Fruit fly (Drosophila melanogaster) whole organism, embryonic: ENCODE data around the gene CG9837.
A peak's percentile ranks its signal among the peaks of the same experiment; 100 is the strongest.

Experiments
- Awh ChIP-seq: fragments of 200-800 bp; sonication (Bioruptor generic); IDR thresholded peaks from 2 replicates; pipeline ENCODE4, ENCODE4 v1.3.6; 2022; ENCODE audit warnings: missing biosample characterization, missing genetic modification characterization
- Bteb2 ChIP-seq: fragments of 200-800 bp; sonication (Bioruptor generic); optimal IDR thresholded peaks from 2 replicates; lab custom pipeline; 2016; ENCODE audit warnings: missing biosample characterization, missing genetic modification characterization
- CG10462 ChIP-seq: fragments of 200-800 bp; sonication (Bioruptor generic); optimal IDR thresholded peaks from 2 replicates; lab custom pipeline; 2016; ENCODE audit warnings: missing biosample characterization, missing genetic modification characterization
- CG12659 ChIP-seq: fragments of 200-800 bp; sonication (Bioruptor generic); optimal IDR thresholded peaks from 3 replicates; lab custom pipeline; 2017; ENCODE audit warnings: mild to moderate bottlenecking, missing biosample characterization, missing genetic modification reagents, missing genetic modification characterization
- CG14667 ChIP-seq: fragments of 200-800 bp; sonication (Bioruptor generic); IDR thresholded peaks from 2 replicates; pipeline ENCODE4 v1.3.6; 2022; ENCODE audit warnings: missing biosample characterization, missing genetic modification characterization
- CG14860 ChIP-seq: fragments of 200-800 bp; sonication (Bioruptor generic); IDR thresholded peaks from 3 replicates; pipeline ENCODE4 v1.3.6; 2022; ENCODE audit warnings: missing biosample characterization, missing genetic modification characterization; ENCODE audit not compliant: partially characterized antibody
- CG18599 ChIP-seq: fragments of 200-800 bp; sonication (Bioruptor generic); optimal IDR thresholded peaks from 3 replicates; lab custom pipeline; 2017; ENCODE audit warnings: missing biosample characterization, missing genetic modification characterization, mild to moderate bottlenecking, moderate library complexity, missing genetic modification reagents
- CG30020 ChIP-seq: fragments of 200-800 bp; optimal IDR thresholded peaks from 2 replicates; lab custom pipeline; 2019; ENCODE audit warnings: missing biosample characterization, mild to moderate bottlenecking, missing genetic modification characterization, moderate library complexity
- CG3065 ChIP-seq: fragments of 200-800 bp; sonication (Bioruptor generic); optimal IDR thresholded peaks from 2 replicates; lab custom pipeline; 2016; ENCODE audit warnings: missing biosample characterization, missing genetic modification characterization
- CG31365 ChIP-seq: fragments of 200-800 bp; sonication (Bioruptor generic); optimal IDR thresholded peaks from 2 replicates; lab custom pipeline; 2018; ENCODE audit warnings: missing biosample characterization, mild to moderate bottlenecking, missing genetic modification characterization
- CG31388 ChIP-seq: fragments of 200-800 bp; sonication (Bioruptor generic); optimal IDR thresholded peaks from 2 replicates; lab custom pipeline; 2016; ENCODE audit warnings: missing biosample characterization, missing genetic modification characterization
- CG34376 ChIP-seq: fragments of 200-800 bp; sonication (Bioruptor generic); optimal IDR thresholded peaks from 2 replicates; lab custom pipeline; 2018; ENCODE audit warnings: missing biosample characterization, mild to moderate bottlenecking, missing genetic modification characterization
- CG3838 ChIP-seq: fragments of 200-800 bp; sonication (Bioruptor generic); optimal IDR thresholded peaks from 3 replicates; lab custom pipeline; 2016; ENCODE audit warnings: missing biosample characterization, missing genetic modification characterization
- CG7271 ChIP-seq: fragments of 200-800 bp; sonication (Bioruptor generic); optimal IDR thresholded peaks from 2 replicates; lab custom pipeline; 2018; ENCODE audit warnings: missing biosample characterization, mild to moderate bottlenecking, missing genetic modification characterization, moderate library complexity
- CG7556 ChIP-seq: fragments of 200-800 bp; sonication (Bioruptor generic); optimal IDR thresholded peaks from 2 replicates; lab custom pipeline; 2017; ENCODE audit warnings: missing biosample characterization, mild to moderate bottlenecking, missing genetic modification characterization
- CG7839 ChIP-seq: fragments of 200-800 bp; sonication (Bioruptor generic); optimal IDR thresholded peaks from 3 replicates; lab custom pipeline; 2018; ENCODE audit warnings: missing biosample characterization, mild to moderate bottlenecking, missing genetic modification characterization, moderate library complexity
- Dll ChIP-seq: fragments of 200-800 bp; sonication (Bioruptor generic); IDR thresholded peaks from 4 replicates; pipeline ENCODE4 v1.3.6; 2022; ENCODE audit warnings: missing biosample characterization, missing genetic modification characterization; ENCODE audit not compliant: partially characterized antibody
- Eip74EF ChIP-seq, 2 experiments: fragments of 200-800 bp in 1 of 2; fragments of >200 bp in 1 of 2; sonication (Bioruptor generic) in 1 of 2; optimal IDR thresholded peaks; 2 replicates each; lab custom pipeline; 2017 to 2019; ENCODE audit warnings: missing biosample characterization in 2 of 2, missing genetic modification characterization in 2 of 2, mild to moderate bottlenecking in 1 of 2, moderate library complexity in 1 of 2
- Ets97D ChIP-seq: fragments of 200-800 bp; sonication (Bioruptor generic); optimal IDR thresholded peaks from 3 replicates; lab custom pipeline; 2016; ENCODE audit warnings: missing biosample characterization, missing genetic modification characterization
- H2.0 ChIP-seq: fragments of 200-800 bp; sonication (Bioruptor generic); IDR thresholded peaks from 2 replicates; pipeline ENCODE4 v1.3.6; 2022; ENCODE audit warnings: missing biosample characterization, missing genetic modification characterization
- HLH4C ChIP-seq: fragments of 200-800 bp; sonication (Bioruptor generic); IDR thresholded peaks from 3 replicates; pipeline ENCODE4 v1.3.6; 2022; ENCODE audit warnings: missing biosample characterization, missing genetic modification characterization; ENCODE audit not compliant: partially characterized antibody
- HLH54F ChIP-seq: fragments of 200-800 bp; sonication (Bioruptor generic); optimal IDR thresholded peaks from 3 replicates; lab custom pipeline; 2016; ENCODE audit warnings: missing biosample characterization, missing genetic modification characterization
- HmgZ ChIP-seq: fragments of 200-800 bp; sonication (Bioruptor generic); optimal IDR thresholded peaks from 2 replicates; lab custom pipeline; 2018; ENCODE audit warnings: missing biosample characterization, mild to moderate bottlenecking, missing genetic modification characterization
- al ChIP-seq: fragments of 200-800 bp; sonication (Bioruptor generic); IDR thresholded peaks from 2 replicates; pipeline ENCODE4 v1.3.6; 2022; ENCODE audit warnings: missing biosample characterization, missing genetic modification characterization
- ato ChIP-seq: fragments of 200-800 bp; sonication (Bioruptor generic); IDR thresholded peaks from 2 replicates; pipeline ENCODE4 v1.3.6; 2022; ENCODE audit warnings: missing biosample characterization, missing genetic modification characterization; ENCODE audit not compliant: partially characterized antibody
- bowl ChIP-seq: fragments of 200-800 bp; sonication (Bioruptor generic); IDR thresholded peaks from 2 replicates; pipeline ENCODE4 v1.3.6; 2022; ENCODE audit warnings: missing biosample characterization, missing genetic modification characterization
- br ChIP-seq: fragments of >200 bp; optimal IDR thresholded peaks from 2 replicates; lab custom pipeline; 2017
- bsh ChIP-seq, 2 experiments: fragments of 200-800 bp; sonication (Bioruptor generic); optimal IDR thresholded peaks; 2 replicates each; lab custom pipeline; 2017 to 2018; ENCODE audit warnings: mild to moderate bottlenecking in 2 of 2, missing biosample characterization in 2 of 2, missing genetic modification characterization in 2 of 2, moderate library complexity in 1 of 2
- chinmo ChIP-seq: fragments of 200-800 bp; sonication (Bioruptor generic); IDR thresholded peaks from 4 replicates; pipeline ENCODE4 v1.3.6; 2022; ENCODE audit warnings: missing biosample characterization, missing genetic modification characterization; ENCODE audit not compliant: partially characterized antibody
- crp ChIP-seq, 2 experiments: fragments of 200-800 bp; sonication (Bioruptor generic); optimal IDR thresholded peaks; 2 replicates in 1 of 2; 3 replicates in 1 of 2; lab custom pipeline; 2017; ENCODE audit warnings: missing biosample characterization in 2 of 2, missing genetic modification characterization in 2 of 2, mild to moderate bottlenecking in 1 of 2, moderate library complexity in 1 of 2
- cwo ChIP-seq: fragments of 200-800 bp; sonication (Bioruptor generic); optimal IDR thresholded peaks from 3 replicates; lab custom pipeline; 2017; ENCODE audit warnings: missing biosample characterization, missing genetic modification characterization, mild to moderate bottlenecking, moderate library complexity, missing genetic modification reagents
- esg ChIP-seq: fragments of 200-800 bp; sonication (Bioruptor generic); conservative IDR thresholded peaks from 2 replicates; pipeline ENCODE4 v1.3.6; 2022; ENCODE audit warnings: missing biosample characterization, missing genetic modification characterization
- eve ChIP-seq, 2 experiments: fragments of >200 bp; optimal IDR thresholded peaks; 2 replicates each; lab custom pipeline; 2017; ENCODE audit warnings: missing biosample characterization in 2 of 2, missing genetic modification characterization in 2 of 2
- ewg ChIP-seq: fragments of 200-800 bp; sonication (Bioruptor generic); optimal IDR thresholded peaks from 3 replicates; lab custom pipeline; 2017; ENCODE audit warnings: mild to moderate bottlenecking, missing biosample characterization, missing genetic modification reagents, missing genetic modification characterization
- fd96Cb ChIP-seq: fragments of 200-800 bp; sonication (Bioruptor generic); optimal IDR thresholded peaks from 2 replicates; lab custom pipeline; 2018; ENCODE audit warnings: missing biosample characterization, mild to moderate bottlenecking, missing genetic modification characterization, moderate library complexity
- ham ChIP-seq: fragments of 200-800 bp; sonication (Bioruptor generic); IDR thresholded peaks from 2 replicates; pipeline ENCODE4 v1.3.6; 2022; ENCODE audit warnings: missing biosample characterization, missing genetic modification characterization
- jigr1 ChIP-seq: fragments of 200-800 bp; sonication (Bioruptor generic); IDR thresholded peaks from 3 replicates; pipeline ENCODE4 v1.3.6; 2022; ENCODE audit warnings: missing biosample characterization, missing genetic modification characterization
- knrl ChIP-seq: fragments of 200-800 bp; sonication (Bioruptor generic); IDR thresholded peaks from 3 replicates; pipeline ENCODE4 v1.3.6; 2022; ENCODE audit warnings: missing biosample characterization, missing genetic modification characterization; ENCODE audit not compliant: partially characterized antibody
- mld ChIP-seq: fragments of 200-800 bp; sonication (Bioruptor generic); IDR thresholded peaks from 3 replicates; pipeline ENCODE4 v1.3.6; 2022; ENCODE audit warnings: missing biosample characterization, missing genetic modification characterization; ENCODE audit not compliant: partially characterized antibody
- nom ChIP-seq: fragments of 200-800 bp; sonication (Bioruptor generic); optimal IDR thresholded peaks from 2 replicates; lab custom pipeline; 2017; ENCODE audit warnings: missing biosample characterization, missing genetic modification characterization, mild to moderate bottlenecking, moderate library complexity, missing genetic modification reagents
- pita ChIP-seq: fragments of 200-800 bp; sonication (Bioruptor generic); optimal IDR thresholded peaks from 2 replicates; lab custom pipeline; 2017; ENCODE audit warnings: missing biosample characterization, mild to moderate bottlenecking, missing genetic modification characterization
- pros ChIP-seq: fragments of 200-800 bp; sonication (Bioruptor generic); optimal IDR thresholded peaks from 3 replicates; lab custom pipeline; 2019; ENCODE audit warnings: missing biosample characterization, mild to moderate bottlenecking, missing genetic modification characterization, moderate library complexity
- salm ChIP-seq: fragments of 200-800 bp; sonication (Bioruptor generic); optimal IDR thresholded peaks from 2 replicates; lab custom pipeline; 2018; ENCODE audit warnings: missing biosample characterization, mild to moderate bottlenecking, missing genetic modification characterization
- seq ChIP-seq: fragments of 200-800 bp; sonication (Bioruptor generic); IDR thresholded peaks from 2 replicates; pipeline ENCODE4 v1.3.6; 2022; ENCODE audit warnings: missing biosample characterization, missing genetic modification characterization
- shn ChIP-seq: fragments of 200-800 bp; sonication (Bioruptor generic); optimal IDR thresholded peaks from 3 replicates; lab custom pipeline; 2016; ENCODE audit warnings: missing biosample characterization, missing genetic modification characterization
- slbo ChIP-seq: fragments of 200-800 bp; sonication (Bioruptor generic); IDR thresholded peaks from 2 replicates; pipeline ENCODE4 v1.3.6; 2022; ENCODE audit warnings: missing biosample characterization, missing genetic modification characterization
- sna ChIP-seq: fragments of 200-800 bp; sonication (Bioruptor generic); IDR thresholded peaks from 2 replicates; pipeline ENCODE4 v1.3.6; 2022; ENCODE audit warnings: missing biosample characterization, missing genetic modification characterization; ENCODE audit not compliant: partially characterized antibody
- vvl ChIP-seq: fragments of 200-800 bp; sonication (Bioruptor generic); IDR thresholded peaks from 2 replicates; pipeline ENCODE4 v1.3.6; 2022; ENCODE audit warnings: missing biosample characterization, missing genetic modification characterization
- zfh2 ChIP-seq: fragments of 200-800 bp; sonication (Bioruptor generic); optimal IDR thresholded peaks from 2 replicates; lab custom pipeline; 2016; ENCODE audit warnings: missing biosample characterization, missing genetic modification characterization

Gene CG9837

DNA sequence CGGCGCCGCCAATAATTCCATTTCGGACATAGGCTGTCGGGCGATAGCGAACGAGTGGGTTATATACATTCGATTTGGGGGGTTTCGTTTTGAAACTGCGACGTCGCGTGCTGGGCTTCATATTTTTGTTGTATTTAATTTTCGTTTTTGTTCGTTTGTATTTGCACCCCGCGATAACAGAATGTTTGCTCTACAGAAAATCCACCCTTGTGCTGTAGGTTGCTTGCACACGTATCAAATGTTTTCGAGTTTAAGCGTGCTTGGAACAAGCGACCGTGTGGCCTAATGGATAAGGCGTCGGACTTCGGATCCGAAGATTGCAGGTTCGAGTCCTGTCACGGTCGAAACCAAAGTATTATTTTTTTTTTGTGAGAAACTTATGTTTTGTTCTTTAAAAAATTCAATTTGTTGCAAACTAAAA is 49.3 kb upstream of the CG9837 start (continued):
- no peak for TF ChIP-seq shn (GFP tag; lab: Kevin White, UChicago)
- TF ChIP-seq CG14667 = no peak
- TF ChIP-seq al = no peak
- TF ChIP-seq CG31388 (GFP tag; lab: Kevin White, UChicago) = no peak
- TF ChIP-seq knrl (GFP tag; lab: Robert Waterston, UW) = peak; percentile 68; the same call in 2 of the 3 replicates
- TF ChIP-seq HLH54F = no peak
- TF ChIP-seq Ets97D (GFP tag; lab: Kevin White, UChicago) = no peak
- peak; percentile 5 for TF ChIP-seq CG31365
- no peak for TF ChIP-seq ewg
- TF ChIP-seq jigr1 = no peak
- TF ChIP-seq CG3838 = no peak
- TF ChIP-seq CG7271 (tag; lab: Kevin White, UChicago) = no peak
- no peak for TF ChIP-seq Bteb2 (GFP tag; lab: Kevin White, UChicago)
- TF ChIP-seq ato (GFP tag; lab: Robert Waterston, UW) = peak; percentile 84
- no peak for TF ChIP-seq CG7839 (tag; lab: Kevin White, UChicago)
- TF ChIP-seq bsh (GFP tag; optimal IDR thresholded peaks at IDR 0.05; lab: Kevin White, UChicago) = peak in 1 of 2 experiments; percentile 18
- TF ChIP-seq CG12659 (GFP tag; lab: Kevin White, UChicago) = no peak
- peak; percentile 84 for TF ChIP-seq mld (GFP tag; lab: Robert Waterston, UW)
- TF ChIP-seq ham = no peak
- peak; percentile 81 for TF ChIP-seq HLH4C
- TF ChIP-seq zfh2 (GFP tag; lab: Kevin White, UChicago) = no peak
- no peak for TF ChIP-seq CG18599 (GFP tag; lab: Kevin White, UChicago)
- TF ChIP-seq sna = peak; percentile 36; the same call in 1 of the 2 replicates
- no peak for TF ChIP-seq H2.0 (GFP tag; lab: Robert Waterston, UW)
- no peak for TF ChIP-seq CG7556 (GFP tag; lab: Kevin White, UChicago)
- no peak for TF ChIP-seq slbo
- TF ChIP-seq esg = no peak
- no peak for TF ChIP-seq CG30020 (tag; lab: Kevin White, UChicago)
- TF ChIP-seq Eip74EF (GFP tag; optimal IDR thresholded peaks at IDR 0.05; lab: Kevin White, UChicago) = peak in 1 of 2 experiments; percentile 7
- no peak for TF ChIP-seq salm (tag; lab: Kevin White, UChicago)
- no peak for TF ChIP-seq CG3065 (GFP tag; lab: Kevin White, UChicago)
- peak; percentile 85 for TF ChIP-seq CG14860
- no peak for TF ChIP-seq cwo
- no peak for TF ChIP-seq HmgZ (tag; lab: Kevin White, UChicago)
- TF ChIP-seq vvl (GFP tag; lab: Robert Waterston, UW) = peak; percentile 29; the same call in 1 of the 2 replicates
- TF ChIP-seq seq (GFP tag; lab: Robert Waterston, UW) = peak; percentile 20; the same call in 1 of the 2 replicates
- peak; percentile 60 for TF ChIP-seq nom (GFP tag; lab: Kevin White, UChicago)
- no peak for TF ChIP-seq CG10462 (GFP tag; lab: Kevin White, UChicago)
- TF ChIP-seq pros (GFP tag; lab: Kevin White, UChicago) = no peak
- peak; percentile 54; the same call in 2 of the 4 replicates for TF ChIP-seq Dll (GFP tag; lab: Robert Waterston, UW)
- no peak for TF ChIP-seq bowl (GFP tag; lab: Robert Waterston, UW)
- no peak for TF ChIP-seq fd96Cb (tag; lab: Kevin White, UChicago)
- no peak for TF ChIP-seq br (lab: Kevin White, UChicago)
- TF ChIP-seq crp (GFP tag; optimal IDR thresholded peaks at IDR 0.05; lab: Kevin White, UChicago) = no peak
- TF ChIP-seq CG34376 = no peak
- TF ChIP-seq eve (GFP tag; optimal IDR thresholded peaks at IDR 0.05; lab: Kevin White, UChicago) = peak in 1 of 2 experiments; percentile 33
- peak; percentile 81; the same call in 1 of the 4 replicates for TF ChIP-seq chinmo
- 0 out of 2 replicates have a peak, but pooled peaks have one; percentile 33 for TF ChIP-seq Awh (GFP tag; lab: Robert Waterston, UW)
- no peak for TF ChIP-seq pita (GFP tag; lab: Kevin White, UChicago)
